Worm (Caenorhabditis elegans) whole organism, mixed stage, embryonic: ENCODE measurements around the gene R10E4.7.

Source experiments
- elt-3 ChIP-seq: fragments of 150-350 bp; optimal IDR thresholded peaks from 2 replicates; lab custom pipeline; 2014; ENCODE audit warnings: missing biosample characterization, missing genetic modification characterization
- mep-1 ChIP-seq: fragments of 150-350 bp; optimal IDR thresholded peaks from 2 replicates; lab custom pipeline; 2017; ENCODE audit warnings: missing biosample characterization, missing genetic modification reagents, missing genetic modification characterization, inconsistent platforms
- mls-2 ChIP-seq: sonication (generic microtip); optimal IDR thresholded peaks from 2 replicates; lab custom pipeline; 2016; ENCODE audit warnings: mild to moderate bottlenecking, missing genetic modification characterization, moderate library complexity, missing compliant biosample characterization
- nhr-28 ChIP-seq: fragments of 150-350 bp; optimal IDR thresholded peaks from 2 replicates; lab custom pipeline; 2014; ENCODE audit warnings: missing biosample characterization, missing genetic modification characterization
- nhr-76 ChIP-seq: sonication (generic microtip); optimal IDR thresholded peaks from 2 replicates; lab custom pipeline; 2017; ENCODE audit warnings: missing biosample characterization, missing genetic modification characterization
- snpc-4 ChIP-seq: fragments of 150-350 bp; optimal IDR thresholded peaks from 2 replicates; lab custom pipeline; 2014; ENCODE audit warnings: missing biosample characterization, missing genetic modification characterization
- unc-62 ChIP-seq: fragments of 150-350 bp; optimal IDR thresholded peaks from 2 replicates; lab custom pipeline; 2014; ENCODE audit warnings: missing biosample characterization, missing genetic modification reagents, missing genetic modification characterization
- ztf-11 ChIP-seq: fragments of 150-350 bp; optimal IDR thresholded peaks from 2 replicates; lab custom pipeline; 2014; ENCODE audit warnings: missing biosample characterization, missing genetic modification characterization

DNA sequence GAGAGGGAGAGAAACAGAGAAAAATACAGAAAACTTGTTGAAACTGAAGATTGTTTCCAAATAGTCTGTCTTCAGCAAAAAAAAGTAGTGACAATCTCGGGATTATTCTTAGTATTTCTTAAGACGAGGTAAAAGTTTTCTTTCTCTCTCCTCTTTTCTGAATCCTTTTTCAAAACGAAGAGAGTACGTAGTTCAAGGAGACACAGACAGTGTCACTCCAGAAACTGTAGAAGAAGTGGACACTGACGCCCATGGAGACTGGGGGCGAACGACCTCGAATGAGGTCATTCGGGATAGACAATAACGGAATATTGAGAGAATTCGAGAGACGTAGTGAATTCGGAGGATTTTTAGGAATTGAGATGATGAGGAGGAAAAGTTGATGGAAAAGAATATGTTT, 36.4 kb downstream of the R10E4.7 start, which contains the start of gene gly-6:
- TF ChIP-seq elt-3 (tag; lab: Kevin White, UChicago) (no peak), unc-62 (GFP tag; lab: Kevin White, UChicago) (no peak), ztf-11 (tag; lab: Kevin White, UChicago) (no peak), mls-2 (tag; lab: Kevin White, UChicago) (no peak), nhr-76 (tag; lab: Kevin White, UChicago) (no peak), nhr-28 (tag; lab: Kevin White, UChicago) (no peak), snpc-4 (tag; lab: Kevin White, UChicago) (no peak), mep-1 (no peak)
